Worm (Caenorhabditis elegans) whole organism, L2 larva: ENCODE measurements around the gene F22B8.7.
A peak's percentile ranks its signal among the peaks of the same experiment; 100 is the strongest.

Source experiments
- C34F6.9 ChIP-seq: fragments of 150-350 bp; optimal IDR thresholded peaks from 2 replicates; lab custom pipeline; 2014; ENCODE audit warnings: missing biosample characterization, missing genetic modification characterization
- F13H6.1 ChIP-seq: sonication (generic microtip); optimal IDR thresholded peaks from 2 replicates; lab custom pipeline; 2016; ENCODE audit warnings: missing genetic modification characterization, missing compliant biosample characterization
- R02D3.7 ChIP-seq: fragments of 150-350 bp; optimal IDR thresholded peaks from 2 replicates; lab custom pipeline; 2014; ENCODE audit warnings: missing biosample characterization, missing genetic modification characterization
- Y55F3AM.14 ChIP-seq: fragments of 200-800 bp; sonication (Bioruptor generic); optimal IDR thresholded peaks from 2 replicates; lab custom pipeline; 2018; ENCODE audit warnings: mild to moderate bottlenecking, missing genetic modification characterization, missing compliant biosample characterization
- ZK546.5 ChIP-seq: sonication (generic microtip); optimal IDR thresholded peaks from 2 replicates; lab custom pipeline; 2017; ENCODE audit warnings: missing biosample characterization, missing genetic modification characterization
- ama-1 ChIP-seq: fragments of 150-350 bp; optimal IDR thresholded peaks from 2 replicates; lab custom pipeline; 2018; ENCODE audit warnings: inconsistent platforms
- ceh-82 ChIP-seq: fragments of 150-350 bp; optimal IDR thresholded peaks from 2 replicates; lab custom pipeline; 2014; ENCODE audit warnings: missing biosample characterization, missing genetic modification characterization
- crh-2 ChIP-seq: sonication (generic microtip); optimal IDR thresholded peaks from 2 replicates; lab custom pipeline; 2017; ENCODE audit warnings: missing biosample characterization, missing genetic modification characterization
- dmd-4 ChIP-seq: sonication (generic microtip); optimal IDR thresholded peaks from 2 replicates; lab custom pipeline; 2017; ENCODE audit warnings: missing biosample characterization, missing genetic modification characterization
- egl-27 ChIP-seq: sonication (generic microtip); optimal IDR thresholded peaks from 3 replicates; lab custom pipeline; 2017; ENCODE audit warnings: missing biosample characterization, missing genetic modification reagents, missing genetic modification characterization
- elt-1 ChIP-seq: fragments of 150-350 bp; optimal IDR thresholded peaks from 2 replicates; lab custom pipeline; 2014; ENCODE audit warnings: missing biosample characterization, missing genetic modification characterization
- elt-3 ChIP-seq: sonication (generic microtip); optimal IDR thresholded peaks from 2 replicates; lab custom pipeline; 2017; ENCODE audit warnings: missing biosample characterization, missing genetic modification characterization
- fos-1 ChIP-seq: fragments of 150-350 bp; optimal IDR thresholded peaks from 2 replicates; lab custom pipeline; 2014; ENCODE audit warnings: missing biosample characterization, missing genetic modification characterization
- gmeb-1 ChIP-seq: fragments of 150-350 bp; optimal IDR thresholded peaks from 2 replicates; lab custom pipeline; 2014; ENCODE audit warnings: missing biosample characterization, missing genetic modification characterization
- lin-11 ChIP-seq: fragments of 150-350 bp; sonication (generic microtip); optimal IDR thresholded peaks from 2 replicates; lab custom pipeline; 2014; ENCODE audit warnings: missing biosample characterization, missing genetic modification characterization, inconsistent platforms, mixed read lengths
- lin-13 ChIP-seq: fragments of 150-350 bp; optimal IDR thresholded peaks from 2 replicates; lab custom pipeline; 2014; ENCODE audit warnings: missing biosample characterization, missing genetic modification reagents, missing genetic modification characterization
- lin-39 ChIP-seq: fragments of 150-350 bp; optimal IDR thresholded peaks from 2 replicates; lab custom pipeline; 2014; ENCODE audit warnings: missing biosample characterization, missing genetic modification reagents, missing genetic modification characterization
- lsy-2 ChIP-seq, 2 experiments: fragments of 150-350 bp in 1 of 2; sonication (generic microtip) in 1 of 2; optimal IDR thresholded peaks; 2 replicates each; lab custom pipeline; 2014 to 2017; ENCODE audit warnings: missing biosample characterization in 2 of 2, missing genetic modification characterization in 2 of 2
- mab-5 ChIP-seq: fragments of 150-350 bp; optimal IDR thresholded peaks from 2 replicates; lab custom pipeline; 2014; ENCODE audit warnings: missing biosample characterization, missing genetic modification characterization
- mbf-1 ChIP-seq: sonication (generic microtip); optimal IDR thresholded peaks from 2 replicates; lab custom pipeline; 2017; ENCODE audit warnings: missing biosample characterization, missing genetic modification characterization
- mdl-1 ChIP-seq, 2 experiments: fragments of 150-350 bp in 1 of 2; sonication (generic microtip) in 1 of 2; optimal IDR thresholded peaks; 2 replicates each; lab custom pipeline; 2017; ENCODE audit warnings: missing biosample characterization in 2 of 2, missing genetic modification characterization in 2 of 2
- nhr-11 ChIP-seq: fragments of 150-350 bp; optimal IDR thresholded peaks from 2 replicates; lab custom pipeline; 2014; ENCODE audit warnings: missing biosample characterization, missing genetic modification characterization
- nhr-12 ChIP-seq: fragments of 150-350 bp; optimal IDR thresholded peaks from 2 replicates; lab custom pipeline; 2014; ENCODE audit warnings: missing biosample characterization, missing genetic modification characterization
- nhr-129 ChIP-seq: fragments of 150-350 bp; optimal IDR thresholded peaks from 2 replicates; lab custom pipeline; 2014; ENCODE audit warnings: missing biosample characterization, missing genetic modification characterization
- nhr-21 ChIP-seq: fragments of 150-350 bp; optimal IDR thresholded peaks from 2 replicates; lab custom pipeline; 2014; ENCODE audit warnings: missing biosample characterization, missing genetic modification characterization
- nhr-237 ChIP-seq: fragments of 150-350 bp; optimal IDR thresholded peaks from 2 replicates; lab custom pipeline; 2014; ENCODE audit warnings: missing biosample characterization, missing genetic modification characterization
- nhr-25 ChIP-seq: fragments of 150-350 bp; sonication (generic microtip); optimal IDR thresholded peaks from 3 replicates; lab custom pipeline; 2014; ENCODE audit warnings: missing biosample characterization, missing genetic modification characterization
- nhr-6 ChIP-seq: fragments of 150-350 bp; optimal IDR thresholded peaks from 2 replicates; lab custom pipeline; 2014; ENCODE audit warnings: missing biosample characterization, missing genetic modification characterization
- peb-1 ChIP-seq: fragments of 150-350 bp; optimal IDR thresholded peaks from 2 replicates; lab custom pipeline; 2014; ENCODE audit warnings: missing biosample characterization, missing genetic modification characterization
- skn-1 ChIP-seq: sonication (generic microtip); optimal IDR thresholded peaks from 2 replicates; lab custom pipeline; 2017; ENCODE audit warnings: missing biosample characterization, missing genetic modification characterization
- sma-9 ChIP-seq, 2 experiments: fragments of 150-350 bp in 1 of 2; sonication (generic microtip) in 1 of 2; optimal IDR thresholded peaks; 2 replicates each; lab custom pipeline; 2014 to 2016; ENCODE audit warnings: missing genetic modification characterization in 2 of 2, mild to moderate bottlenecking in 1 of 2, missing biosample characterization in 1 of 2, missing compliant biosample characterization in 1 of 2, missing genetic modification reagents in 1 of 2, moderate library complexity in 1 of 2
- unc-39 ChIP-seq: fragments of 150-350 bp; optimal IDR thresholded peaks from 2 replicates; lab custom pipeline; 2014; ENCODE audit warnings: missing biosample characterization, missing genetic modification characterization
- unc-55 ChIP-seq: fragments of 150-350 bp; sonication (generic microtip); optimal IDR thresholded peaks from 3 replicates; lab custom pipeline; 2014; ENCODE audit warnings: missing biosample characterization, missing genetic modification reagents, missing genetic modification characterization
- unc-62 ChIP-seq: fragments of 150-350 bp; optimal IDR thresholded peaks from 2 replicates; lab custom pipeline; 2014; ENCODE audit warnings: missing biosample characterization, missing genetic modification reagents, missing genetic modification characterization
- zag-1 ChIP-seq: fragments of 150-350 bp; optimal IDR thresholded peaks from 2 replicates; lab custom pipeline; 2014; ENCODE audit warnings: missing biosample characterization, missing genetic modification characterization
- ztf-1 ChIP-seq: fragments of 200-800 bp; sonication (Bioruptor generic); conservative IDR thresholded peaks from 2 replicates; pipeline ENCODE4 v1.3.6; 2022; ENCODE audit warnings: missing genetic modification characterization, missing compliant biosample characterization
- ztf-11 ChIP-seq: sonication (generic microtip); optimal IDR thresholded peaks from 2 replicates; lab custom pipeline; 2017; ENCODE audit warnings: missing biosample characterization, missing genetic modification characterization
- ztf-4 ChIP-seq: fragments of 150-350 bp; optimal IDR thresholded peaks from 2 replicates; lab custom pipeline; 2014; ENCODE audit warnings: missing biosample characterization, missing genetic modification characterization

F22B8.7 gene

DNA sequence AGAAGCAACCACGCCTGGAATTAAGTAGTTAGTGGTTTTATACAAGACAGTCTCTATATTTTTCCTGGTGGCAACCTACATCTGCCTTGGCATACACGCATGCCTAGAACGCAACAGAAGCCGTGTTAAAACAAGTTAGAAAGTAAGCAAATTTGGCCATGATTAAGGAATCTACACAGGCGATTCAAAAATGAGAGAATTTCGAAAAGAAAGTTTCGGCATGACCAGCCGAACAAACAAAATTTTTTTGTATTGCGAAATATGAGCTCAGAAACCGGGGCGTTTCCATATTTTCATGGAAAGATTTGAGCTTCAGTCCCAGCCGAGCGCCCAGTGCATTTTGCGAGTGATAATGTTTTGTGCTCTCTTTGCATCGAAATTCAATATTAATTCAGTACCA is 34.2 kb upstream of the F22B8.7 start, which contains the start of gene F14H3.15:
Gene F14H3.15 (minus strand): TSS at position 101 of the 400 bp plus-strand sequence.
- TF ChIP-seq unc-39 (tag; lab: Kevin White, UChicago) (no peak), lin-13 (GFP tag; lab: Kevin White, UChicago) (no peak), mbf-1 (no peak), crh-2 (no peak), nhr-21 (tag; lab: Kevin White, UChicago) (no peak), R02D3.7 (no peak), ama-1 (no peak), egl-27 (tag; lab: Kevin White, UChicago) (no peak), nhr-11 (tag; lab: Kevin White, UChicago) (no peak), sma-9 (GFP tag; optimal IDR thresholded peaks at IDR 0.05; lab: Kevin White, UChicago) (no peak), sma-9 (tag; optimal IDR thresholded peaks at IDR 0.05; lab: Kevin White, UChicago) (no peak), mab-5 (no peak), nhr-12 (tag; lab: Kevin White, UChicago) (no peak), lin-11 (tag; lab: Kevin White, UChicago) (no peak), peb-1 (tag; lab: Kevin White, UChicago) (no peak), elt-3 (tag; lab: Kevin White, UChicago) (no peak), ZK546.5 (tag; lab: Kevin White, UChicago) (no peak), skn-1 (no peak)

DNA sequence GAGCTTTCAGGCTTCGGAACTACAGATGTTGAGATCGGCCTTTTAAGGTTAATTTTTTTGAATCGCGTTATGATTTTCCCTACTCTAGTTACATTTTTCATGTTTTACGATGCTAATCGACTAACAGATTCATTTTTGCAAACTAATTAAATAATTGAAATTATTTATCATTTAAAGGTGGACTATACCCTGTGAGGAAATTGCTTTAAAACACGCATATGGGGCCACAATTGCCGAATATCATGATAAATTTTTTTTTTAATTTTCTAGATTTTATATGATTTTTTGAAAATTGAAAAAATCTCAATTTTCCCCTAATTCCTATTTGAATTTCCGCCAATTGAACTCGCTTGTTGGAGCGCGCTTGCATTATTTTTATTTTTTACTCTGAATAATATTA is 32.4 kb upstream of the F22B8.7 start, which contains the start of gene fbxa-100:
Gene fbxa-100 (minus strand): TSS at position 101 of the 400 bp plus-strand sequence.
- TF ChIP-seq ztf-4 (tag; lab: Kevin White, UChicago) (no peak), lin-11 (tag; lab: Kevin White, UChicago) (no peak), C34F6.9 (no peak), elt-1 (tag; lab: Kevin White, UChicago) (no peak), F13H6.1 (tag; lab: Kevin White, UChicago) (no peak), nhr-129 (no peak), gmeb-1 (no peak), nhr-6 (tag; lab: Kevin White, UChicago) (no peak)

DNA sequence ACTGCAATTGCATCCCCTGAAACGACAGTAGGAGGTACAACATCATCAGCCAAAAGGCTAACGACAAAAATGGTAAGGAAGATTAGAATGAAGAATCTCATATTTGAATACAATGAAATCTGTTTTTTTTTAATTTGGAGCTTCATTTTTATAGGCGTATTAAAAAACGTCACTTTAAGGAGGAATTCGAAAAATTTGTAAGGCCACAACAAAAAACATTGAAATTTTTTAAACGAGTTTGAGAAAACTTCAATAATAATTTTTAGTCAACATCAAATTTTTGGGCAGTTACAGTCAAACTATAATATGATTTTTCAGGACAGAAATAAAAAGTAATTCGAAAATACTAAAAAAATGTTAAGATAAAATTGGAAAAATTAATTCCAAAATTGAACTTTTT is 31.6 kb upstream of the F22B8.7 start, which contains the start of gene F14H3.14:
Gene F14H3.14 (minus strand): TSS at position 101 of the 400 bp plus-strand sequence.
- TF ChIP-seq ztf-4 (tag; lab: Kevin White, UChicago) (no peak), gmeb-1 (no peak), lsy-2 (tag; optimal IDR thresholded peaks at IDR 0.05; lab: Kevin White, UChicago) (no peak)

DNA sequence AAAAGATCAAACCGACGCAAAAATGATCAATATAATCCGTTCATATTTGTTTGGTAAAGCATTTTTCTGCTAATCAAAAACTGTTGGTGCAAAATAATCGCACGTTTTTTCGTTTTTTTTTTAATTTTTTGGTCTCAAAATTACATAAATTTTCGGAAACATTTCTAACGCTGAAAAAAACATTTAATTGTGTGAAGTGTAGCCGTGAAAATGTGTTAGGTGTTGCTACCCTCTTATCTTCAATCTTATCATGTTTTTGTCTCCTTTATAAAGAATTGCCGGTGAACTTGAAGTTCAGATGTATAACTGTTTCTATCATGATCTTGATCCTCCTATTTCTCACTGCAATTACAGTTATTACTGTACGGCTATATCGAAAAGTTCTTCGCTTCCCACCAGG is 25.4 kb upstream of the F22B8.7 start, which contains the start of gene cyp-35D1:
Gene cyp-35D1 (plus strand): TSS at position 301 of the 400 bp plus-strand sequence.
- TF ChIP-seq C34F6.9 = no peak
- TF ChIP-seq dmd-4 (tag; lab: Kevin White, UChicago) = no peak
- TF ChIP-seq ztf-1 = no peak
- no peak for TF ChIP-seq lin-11 (tag; lab: Kevin White, UChicago)
- no peak for TF ChIP-seq skn-1

DNA sequence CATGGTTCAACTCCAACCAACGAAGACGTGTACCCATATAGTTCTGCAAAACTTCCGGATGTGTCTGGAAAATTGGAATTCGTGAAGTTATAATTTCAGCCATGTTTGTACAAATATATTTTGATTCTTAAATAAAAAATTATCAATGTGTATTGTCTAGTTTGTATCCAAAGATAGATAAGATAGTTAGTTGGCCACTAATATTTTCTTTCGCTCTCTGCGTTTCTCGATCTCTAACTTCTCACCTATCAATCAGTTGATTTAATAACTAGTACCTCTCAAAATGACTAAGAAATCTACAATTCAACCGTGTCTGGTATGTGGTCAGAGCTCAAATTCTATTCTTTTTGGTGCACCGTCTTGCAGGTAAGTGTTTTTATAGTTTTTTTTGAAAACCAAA is 23.2 kb upstream of the F22B8.7 start, which contains the start of gene nhr-176:
Gene nhr-176 (plus strand): TSS at position 159 of the 400 bp plus-strand sequence.
- TF ChIP-seq Y55F3AM.14 (GFP tag; lab: Kevin White, UChicago) = no peak
- TF ChIP-seq mab-5 = no peak
- TF ChIP-seq F13H6.1 (tag; lab: Kevin White, UChicago) = no peak
- no peak for TF ChIP-seq ztf-4 (tag; lab: Kevin White, UChicago)
- TF ChIP-seq lsy-2 (tag; optimal IDR thresholded peaks at IDR 0.05; lab: Kevin White, UChicago) = no peak
- TF ChIP-seq fos-1 (tag; lab: Kevin White, UChicago) = peak; percentile 9

DNA sequence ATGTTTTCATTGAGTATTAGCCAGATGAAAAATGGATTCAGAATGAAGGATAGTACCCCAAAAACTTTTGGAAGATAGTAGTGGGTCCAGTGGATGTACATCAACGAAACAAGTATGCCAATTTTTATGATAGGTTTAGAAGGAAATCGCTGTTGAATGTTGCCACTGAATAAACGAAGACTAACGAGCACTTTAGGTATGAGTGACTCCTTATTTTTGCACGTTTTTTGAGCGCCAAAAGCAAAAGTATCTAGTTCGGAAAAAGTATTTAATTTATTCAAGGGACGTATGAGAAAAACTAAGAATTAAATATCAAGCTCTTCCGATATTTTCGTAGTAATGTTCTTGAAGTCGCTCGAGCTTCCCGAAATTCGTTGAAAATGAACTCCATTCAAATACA is 20.5 kb upstream of the F22B8.7 start, which contains the start of gene srj-10:
Gene srj-10 (minus strand): TSS at position 101 of the 400 bp plus-strand sequence.
- TF ChIP-seq lin-39 (tag; lab: Kevin White, UChicago) = no peak
- TF ChIP-seq mdl-1 (tag; optimal IDR thresholded peaks at IDR 0.05; lab: Kevin White, UChicago) = no peak
- no peak for TF ChIP-seq ceh-82 (tag; lab: Kevin White, UChicago)
- TF ChIP-seq unc-55 (GFP tag; lab: Kevin White, UChicago) = no peak
- TF ChIP-seq peb-1 (tag; lab: Kevin White, UChicago) = no peak
- TF ChIP-seq sma-9 (GFP tag; optimal IDR thresholded peaks at IDR 0.05; lab: Kevin White, UChicago) = no peak
- TF ChIP-seq sma-9 (tag; optimal IDR thresholded peaks at IDR 0.05; lab: Kevin White, UChicago) = no peak
- no peak for TF ChIP-seq zag-1 (tag; lab: Kevin White, UChicago)
- TF ChIP-seq lsy-2 (tag; optimal IDR thresholded peaks at IDR 0.05; lab: Kevin White, UChicago) = no peak
- TF ChIP-seq R02D3.7 = no peak
- TF ChIP-seq nhr-237 = no peak
- TF ChIP-seq ztf-1 = no peak
- no peak for TF ChIP-seq ztf-11 (tag; lab: Kevin White, UChicago)
- no peak for TF ChIP-seq unc-62 (GFP tag; lab: Kevin White, UChicago)
- no peak for TF ChIP-seq elt-3 (tag; lab: Kevin White, UChicago)
- TF ChIP-seq Y55F3AM.14 (GFP tag; lab: Kevin White, UChicago) = no peak
- TF ChIP-seq fos-1 (tag; lab: Kevin White, UChicago) = no peak
- TF ChIP-seq nhr-25 (tag; lab: Kevin White, UChicago) = no peak
- TF ChIP-seq skn-1 = no peak
- no peak for TF ChIP-seq mab-5
